Fruit fly (Drosophila melanogaster): ENCODE results near the gene CG4751.

Gene CG4751

DNA sequence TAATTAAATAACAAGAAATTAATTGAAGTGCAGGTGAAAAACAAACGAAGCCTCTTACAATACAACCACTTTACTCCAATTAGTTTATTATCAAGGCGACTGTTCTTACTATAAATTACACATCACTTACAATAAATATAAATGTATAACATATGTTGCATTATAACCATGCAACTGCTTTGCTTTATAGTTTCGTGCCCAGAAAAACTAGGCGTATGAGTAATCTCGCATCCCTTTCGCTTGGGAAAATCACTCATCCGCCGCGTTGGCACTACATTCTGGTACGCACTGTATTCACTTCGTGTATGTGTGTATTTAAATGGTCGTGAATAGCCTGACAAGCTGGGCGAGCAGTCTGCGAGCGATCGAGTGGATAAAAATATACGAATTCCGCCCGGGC is 39.4 kb downstream of the CG4751 start (continued):
- TF ChIP-seq B-H1 (GFP tag; IDR thresholded peaks at IDR 0.05) = no peak
- TF ChIP-seq CG10543 (GFP tag; optimal IDR thresholded peaks at IDR 0.05) = peak; percentile 0
- no peak for TF ChIP-seq eve (GFP tag; optimal IDR thresholded peaks at IDR 0.05)
- no peak for TF ChIP-seq Opbp (GFP tag; IDR thresholded peaks at IDR 0.05; ENCODE audit: partially characterized antibody)
- TF ChIP-seq klu (GFP tag; IDR thresholded peaks at IDR 0.05) = no peak
- TF ChIP-seq so (GFP tag; IDR thresholded peaks at IDR 0.05) = no peak
- peak; percentile 18 for TF ChIP-seq Ets65A (GFP tag)
- TF ChIP-seq tup (GFP tag; optimal IDR thresholded peaks at IDR 0.05) = no peak
- no peak for TF ChIP-seq Hr39 (optimal IDR thresholded peaks at IDR 0.05)
- TF ChIP-seq CG10654 (GFP tag; optimal IDR thresholded peaks at IDR 0.05) = no peak
- peak; percentile 6 for TF ChIP-seq bcd (GFP tag; optimal IDR thresholded peaks at IDR 0.05)
- peak; percentile 48; the same call in 1 of the 2 replicates for TF ChIP-seq CG14441 (GFP tag; IDR thresholded peaks at IDR 0.05)
- no peak for TF ChIP-seq wor (GFP tag; IDR thresholded peaks at IDR 0.05)
- peak; percentile 3 for TF ChIP-seq Sox102F (GFP tag; optimal IDR thresholded peaks at IDR 0.05)
- peak; percentile 29; the same call in 1 of the 2 replicates for TF ChIP-seq al (GFP tag; IDR thresholded peaks at IDR 0.05)
- TF ChIP-seq CG13424 (tag; optimal IDR thresholded peaks at IDR 0.05) = peak; percentile 24
- no peak for TF ChIP-seq danr (GFP tag; IDR thresholded peaks at IDR 0.05)
- TF ChIP-seq Rfx (GFP tag; IDR thresholded peaks at IDR 0.05) = peak; percentile 31; the same call in 1 of the 2 replicates
- TF ChIP-seq row (GFP tag; IDR thresholded peaks at IDR 0.05) = peak; percentile 58
- TF ChIP-seq gem (tag; optimal IDR thresholded peaks at IDR 0.05) = peak; percentile 27
- TF ChIP-seq CG7372 (GFP tag; IDR thresholded peaks at IDR 0.05) = peak; percentile 77
- TF ChIP-seq gsb (GFP tag; IDR thresholded peaks at IDR 0.05) = peak; percentile 27; the same call in 1 of the 2 replicates
- TF ChIP-seq grau (tag; optimal IDR thresholded peaks at IDR 0.05) = peak; percentile 65
- TF ChIP-seq vvl (GFP tag; IDR thresholded peaks at IDR 0.05) = no peak
- TF ChIP-seq Gug (GFP tag; IDR thresholded peaks at IDR 0.05) = peak; percentile 35; the same call in 1 of the 4 replicates
- TF ChIP-seq CG5953 (GFP tag; IDR thresholded peaks at IDR 0.05) = no peak
- no peak for TF ChIP-seq Med (GFP tag)
- TF ChIP-seq CG9817 (tag; optimal IDR thresholded peaks at IDR 0.05) = peak; percentile 14
- TF ChIP-seq CG3407 (GFP tag; optimal IDR thresholded peaks at IDR 0.05) = no peak
- TF ChIP-seq CG15011 (GFP tag; optimal IDR thresholded peaks at IDR 0.05) = no peak
- no peak for TF ChIP-seq CG14014 (GFP tag; IDR thresholded peaks at IDR 0.05)
- TF ChIP-seq Ptx1 (GFP tag; IDR thresholded peaks at IDR 0.05) = peak; percentile 20; the same call in 1 of the 2 replicates
- no peak for TF ChIP-seq CG12744 (GFP tag; optimal IDR thresholded peaks at IDR 0.05)
- no peak for TF ChIP-seq pan (optimal IDR thresholded peaks at IDR 0.05)
- TF ChIP-seq pan (GFP tag; optimal IDR thresholded peaks at IDR 0.05 in 1 of 2, IDR thresholded peaks at IDR 0.05 in 1 of 2) = no peak
- TF ChIP-seq CG13123 (GFP tag; optimal IDR thresholded peaks at IDR 0.05) = no peak
- peak; percentile 57 for TF ChIP-seq CG9932 (GFP tag; IDR thresholded peaks at IDR 0.05)
- TF ChIP-seq sens (GFP tag) = peak; percentile 22
- TF ChIP-seq tgo (GFP tag; IDR thresholded peaks at IDR 0.05) = 0 out of 3 replicates have a peak, but pooled peaks have one; percentile 15
- TF ChIP-seq CG32532 (GFP tag; IDR thresholded peaks at IDR 0.05) = peak; percentile 41; the same call in 1 of the 2 replicates
- peak; percentile 3 for TF ChIP-seq CG7556 (GFP tag; optimal IDR thresholded peaks at IDR 0.05)
- peak; percentile 38; the same call in 1 of the 2 replicates for TF ChIP-seq slbo (GFP tag; IDR thresholded peaks at IDR 0.05)
- no peak for TF ChIP-seq CG30431 (GFP tag; optimal IDR thresholded peaks at IDR 0.05)
- no peak for TF ChIP-seq hb (GFP tag; IDR thresholded peaks at IDR 0.05; ENCODE audit: partially characterized antibody)
- TF ChIP-seq unpg (GFP tag; optimal IDR thresholded peaks at IDR 0.05) = no peak
- no peak for TF ChIP-seq toy (GFP tag; IDR thresholded peaks at IDR 0.05)
- peak; percentile 13; the same call in 1 of the 2 replicates for TF ChIP-seq lmd (GFP tag; IDR thresholded peaks at IDR 0.05)
- TF ChIP-seq dysf (GFP tag; IDR thresholded peaks at IDR 0.05) = peak; percentile 64; the same call in 1 of the 3 replicates
- peak in 1 of 2 experiments; percentile 21 for TF ChIP-seq Hr51 (GFP tag; optimal IDR thresholded peaks at IDR 0.05)

All from whole organism, embryonic.